Worm (Caenorhabditis elegans) whole organism, late embryonic: ENCODE measurements around the gene puf-6.

Source experiments
- C08G9.2 ChIP-seq: sonication (generic microtip); optimal IDR thresholded peaks from 2 replicates; lab custom pipeline; 2016; ENCODE audit warnings: mild to moderate bottlenecking, missing genetic modification characterization, moderate library complexity, missing compliant biosample characterization
- F13H6.1 ChIP-seq: sonication (generic microtip); optimal IDR thresholded peaks from 2 replicates; lab custom pipeline; 2016; ENCODE audit warnings: missing genetic modification characterization, missing compliant biosample characterization
- K02D7.2 ChIP-seq: sonication (generic microtip); optimal IDR thresholded peaks from 2 replicates; lab custom pipeline; 2017; ENCODE audit warnings: mild to moderate bottlenecking, missing genetic modification characterization, missing compliant biosample characterization
- K09A11.1 ChIP-seq: sonication (generic microtip); optimal IDR thresholded peaks from 2 replicates; lab custom pipeline; 2017; ENCODE audit warnings: antibody characterized with exemption, mild to moderate bottlenecking, missing genetic modification characterization, missing compliant biosample characterization; ENCODE audit not compliant: insufficient read depth
- T23F11.4 ChIP-seq: fragments of 200-800 bp; sonication (Bioruptor generic); optimal IDR thresholded peaks from 2 replicates; lab custom pipeline; 2018; ENCODE audit warnings: mild to moderate bottlenecking, missing genetic modification characterization, missing compliant biosample characterization
- ahr-1 ChIP-seq: sonication (generic microtip); optimal IDR thresholded peaks from 2 replicates; lab custom pipeline; 2016; ENCODE audit warnings: missing genetic modification characterization, missing compliant biosample characterization
- ceh-14 ChIP-seq: sonication (generic microtip); optimal IDR thresholded peaks from 2 replicates; lab custom pipeline; 2016; ENCODE audit warnings: missing genotype, missing genetic modification characterization, missing compliant biosample characterization
- ceh-18 ChIP-seq: sonication (generic microtip); optimal IDR thresholded peaks from 2 replicates; lab custom pipeline; 2016; ENCODE audit warnings: missing genetic modification characterization, missing compliant biosample characterization
- ceh-2 ChIP-seq: sonication (generic microtip); optimal IDR thresholded peaks from 2 replicates; lab custom pipeline; 2016; ENCODE audit warnings: missing genotype, missing genetic modification characterization, missing compliant biosample characterization
- ceh-31 ChIP-seq: sonication (generic microtip); optimal IDR thresholded peaks from 2 replicates; lab custom pipeline; 2016; ENCODE audit warnings: missing genetic modification characterization, missing compliant biosample characterization
- ceh-45 ChIP-seq: fragments of 200-800 bp; sonication (Bioruptor generic); IDR thresholded peaks from 2 replicates; pipeline ENCODE4 v1.3.6; 2022; ENCODE audit warnings: missing genetic modification reagents, missing genetic modification characterization, missing compliant biosample characterization
- ceh-6 ChIP-seq: fragments of 200-800 bp; sonication (Bioruptor generic); optimal IDR thresholded peaks from 2 replicates; lab custom pipeline; 2018; ENCODE audit warnings: mild to moderate bottlenecking, missing genetic modification characterization, missing compliant biosample characterization
- che-1 ChIP-seq: sonication (generic microtip); optimal IDR thresholded peaks from 2 replicates; lab custom pipeline; 2016; ENCODE audit warnings: mild to moderate bottlenecking, missing genetic modification characterization, missing compliant biosample characterization
- dve-1 ChIP-seq: sonication (generic microtip); optimal IDR thresholded peaks from 2 replicates; lab custom pipeline; 2017; ENCODE audit warnings: antibody characterized with exemption, mild to moderate bottlenecking, missing genetic modification characterization, missing compliant biosample characterization
- elt-2 ChIP-seq: sonication (generic microtip); optimal IDR thresholded peaks from 2 replicates; lab custom pipeline; 2016; ENCODE audit warnings: missing genetic modification reagents, missing genetic modification characterization, missing compliant biosample characterization
- elt-4 ChIP-seq: sonication (generic microtip); optimal IDR thresholded peaks from 2 replicates; lab custom pipeline; 2016; ENCODE audit warnings: missing genetic modification characterization, missing compliant biosample characterization
- fax-1 ChIP-seq: sonication (generic microtip); optimal IDR thresholded peaks from 2 replicates; lab custom pipeline; 2016; ENCODE audit warnings: missing genotype, missing genetic modification characterization, missing compliant biosample characterization
- fkh-6 ChIP-seq: sonication (generic microtip); optimal IDR thresholded peaks from 2 replicates; lab custom pipeline; 2016; ENCODE audit warnings: missing genetic modification characterization, missing compliant biosample characterization
- gmeb-2 ChIP-seq: sonication (generic microtip); optimal IDR thresholded peaks from 2 replicates; lab custom pipeline; 2016; ENCODE audit warnings: missing genetic modification characterization, inconsistent platforms, missing compliant biosample characterization
- hlh-13 ChIP-seq: fragments of 200-800 bp; sonication (Bioruptor generic); optimal IDR thresholded peaks from 2 replicates; lab custom pipeline; 2018; ENCODE audit warnings: mild to moderate bottlenecking, missing genetic modification characterization, missing compliant biosample characterization
- hlh-30 ChIP-seq: sonication (generic microtip); optimal IDR thresholded peaks from 2 replicates; lab custom pipeline; 2017; ENCODE audit warnings: antibody characterized with exemption, missing genetic modification characterization, missing compliant biosample characterization; ENCODE audit not compliant: insufficient read depth
- hlh-6 ChIP-seq: sonication (generic microtip); optimal IDR thresholded peaks from 2 replicates; lab custom pipeline; 2016; ENCODE audit warnings: missing genotype, missing genetic modification characterization, missing compliant biosample characterization
- npax-4 ChIP-seq: sonication (generic microtip); optimal IDR thresholded peaks from 2 replicates; lab custom pipeline; 2016; ENCODE audit warnings: missing genetic modification characterization, missing compliant biosample characterization
- pag-3 ChIP-seq: sonication (generic microtip); optimal IDR thresholded peaks from 2 replicates; lab custom pipeline; 2016; ENCODE audit warnings: missing compliant biosample characterization, missing genetic modification characterization, borderline replicate concordance
- pat-9 ChIP-seq: fragments of 200-800 bp; sonication (Bioruptor generic); optimal IDR thresholded peaks from 2 replicates; lab custom pipeline; 2018; ENCODE audit warnings: mild to moderate bottlenecking, missing genetic modification characterization, moderate library complexity, missing compliant biosample characterization
- pax-1 ChIP-seq: fragments of 150-350 bp; optimal IDR thresholded peaks from 2 replicates; lab custom pipeline; 2014; ENCODE audit warnings: missing biosample characterization, missing genetic modification characterization
- pha-2 ChIP-seq: sonication (generic microtip); optimal IDR thresholded peaks from 2 replicates; lab custom pipeline; 2017; ENCODE audit warnings: mild to moderate bottlenecking, missing genetic modification characterization, missing compliant biosample characterization
- pha-4 ChIP-seq: fragments of 150-350 bp; optimal IDR thresholded peaks from 2 replicates; lab custom pipeline; 2018; ENCODE audit warnings: missing biosample characterization, missing genetic modification reagents, missing genetic modification characterization
- pqm-1 ChIP-seq: sonication (generic microtip); optimal IDR thresholded peaks from 2 replicates; lab custom pipeline; 2016; ENCODE audit warnings: missing genetic modification characterization, missing compliant biosample characterization
- pros-1 ChIP-seq: fragments of 150-350 bp; optimal IDR thresholded peaks from 2 replicates; lab custom pipeline; 2014; ENCODE audit warnings: missing biosample characterization, missing genetic modification reagents, missing genetic modification characterization
- ref-2 ChIP-seq: sonication (generic microtip); optimal IDR thresholded peaks from 2 replicates; lab custom pipeline; 2016; ENCODE audit warnings: missing genetic modification characterization, missing compliant biosample characterization
- rnt-1 ChIP-seq: sonication (generic microtip); optimal IDR thresholded peaks from 2 replicates; lab custom pipeline; 2016; ENCODE audit warnings: missing genetic modification characterization, missing compliant biosample characterization
- sox-2 ChIP-seq: fragments of 200-800 bp; sonication (Bioruptor generic); IDR thresholded peaks from 2 replicates; pipeline ENCODE4 v1.3.6; 2022; ENCODE audit warnings: missing genetic modification reagents, missing genetic modification characterization, missing compliant biosample characterization
- sox-4 ChIP-seq: sonication (generic microtip); optimal IDR thresholded peaks from 2 replicates; lab custom pipeline; 2017; ENCODE audit warnings: mild to moderate bottlenecking, missing genetic modification characterization, inconsistent platforms, missing compliant biosample characterization
- syd-9 ChIP-seq: sonication (generic microtip); optimal IDR thresholded peaks from 2 replicates; lab custom pipeline; 2016; ENCODE audit warnings: mild to moderate bottlenecking, missing genetic modification characterization, moderate library complexity, missing compliant biosample characterization
- tbx-2 ChIP-seq: sonication (generic microtip); optimal IDR thresholded peaks from 2 replicates; lab custom pipeline; 2016; ENCODE audit warnings: missing genetic modification characterization, missing compliant biosample characterization
- tbx-7 ChIP-seq: sonication (generic microtip); optimal IDR thresholded peaks from 2 replicates; lab custom pipeline; 2016; ENCODE audit warnings: missing genotype, missing genetic modification characterization, missing compliant biosample characterization
- ttx-3 ChIP-seq: sonication (generic microtip); optimal IDR thresholded peaks from 2 replicates; lab custom pipeline; 2016; ENCODE audit warnings: missing genetic modification reagents, missing genetic modification characterization, missing compliant biosample characterization
- unc-3 ChIP-seq, 2 experiments: fragments of 200-800 bp in 1 of 2; sonication (Bioruptor generic) in 1 of 2; sonication (generic microtip) in 1 of 2; conservative IDR thresholded peaks in 1 of 2; optimal IDR thresholded peaks in 1 of 2; 2 replicates each; pipeline versions ENCODE4 v1.3.6 to Lab custom; 2016 to 2022; ENCODE audit warnings: missing compliant biosample characterization in 2 of 2, missing genetic modification characterization in 2 of 2, missing genetic modification reagents in 1 of 2
- unc-42 ChIP-seq: sonication (generic microtip); optimal IDR thresholded peaks from 2 replicates; lab custom pipeline; 2016; ENCODE audit warnings: missing genotype, missing genetic modification characterization, missing compliant biosample characterization
- ztf-16 ChIP-seq: sonication (generic microtip); optimal IDR thresholded peaks from 2 replicates; lab custom pipeline; 2017; ENCODE audit warnings: missing genetic modification characterization, missing compliant biosample characterization

Gene puf-6

ce11 chrII:13016381-13016780 is 26.9 kb downstream of the puf-6 start:
- peak; percentile 47 for TF ChIP-seq tbx-2 (tag; lab: Kevin White, UChicago)
- TF ChIP-seq ceh-18 (tag; lab: Kevin White, UChicago) = peak; percentile 49
- TF ChIP-seq ceh-31 (tag; lab: Kevin White, UChicago) = peak; percentile 40
- peak; percentile 32 for TF ChIP-seq ceh-2
- TF ChIP-seq sox-2 (GFP tag; lab: Robert Waterston, UW) = peak; percentile 59
- peak; percentile 8 for TF ChIP-seq ref-2 (tag; lab: Kevin White, UChicago)

- no peak for TF ChIP-seq gmeb-2 (tag; lab: Kevin White, UChicago)
- TF ChIP-seq sox-2 (GFP tag; lab: Robert Waterston, UW) = no peak
- TF ChIP-seq fkh-6 = no peak
- TF ChIP-seq C08G9.2 (tag; lab: Kevin White, UChicago) = no peak
- TF ChIP-seq syd-9 (tag; lab: Kevin White, UChicago) = no peak
- TF ChIP-seq elt-4 = no peak
- TF ChIP-seq tbx-2 (tag; lab: Kevin White, UChicago) = no peak
- TF ChIP-seq K02D7.2 = no peak
- TF ChIP-seq pag-3 (tag; lab: Kevin White, UChicago) = no peak
- TF ChIP-seq unc-3 (GFP tag; conservative IDR thresholded peaks at IDR 0.05; lab: Robert Waterston, UW) = no peak
- TF ChIP-seq unc-3 (tag; optimal IDR thresholded peaks at IDR 0.05; lab: Kevin White, UChicago) = no peak
- no peak for TF ChIP-seq pqm-1 (tag; lab: Kevin White, UChicago)
- no peak for TF ChIP-seq npax-4 (tag; lab: Kevin White, UChicago)
- TF ChIP-seq ceh-6 (GFP tag; lab: Kevin White, UChicago) = no peak
- no peak for TF ChIP-seq ceh-14 (tag; lab: Kevin White, UChicago)
- no peak for TF ChIP-seq ref-2 (tag; lab: Kevin White, UChicago)
- no peak for TF ChIP-seq F13H6.1
- TF ChIP-seq ttx-3 (tag; lab: Kevin White, UChicago) = no peak
- no peak for TF ChIP-seq che-1
Observed at ce11 chrII:13013966-13014365, 29.3 kb downstream of the puf-6 start, which contains the start of gene F18A11.5. TSS of gene F18A11.5 (minus strand) at chrII:13014286.

ce11 chrII:13012684-13013083 is 30.6 kb downstream of the puf-6 start:
- TF ChIP-seq ceh-2 (no peak), ceh-18 (tag; lab: Kevin White, UChicago) (no peak), unc-42 (tag; lab: Kevin White, UChicago) (peak; percentile 14), sox-2 (GFP tag; lab: Robert Waterston, UW) (no peak), ceh-45 (GFP tag; lab: Robert Waterston, UW) (no peak), hlh-13 (no peak), tbx-7 (no peak), T23F11.4 (GFP tag; lab: Kevin White, UChicago) (no peak), ceh-6 (GFP tag; lab: Kevin White, UChicago) (no peak), dve-1 (tag; lab: Kevin White, UChicago) (no peak), pha-4 (no peak), pag-3 (tag; lab: Kevin White, UChicago) (no peak), pat-9 (no peak), pqm-1 (tag; lab: Kevin White, UChicago) (no peak), ref-2 (tag; lab: Kevin White, UChicago) (peak; percentile 31), fax-1 (tag; lab: Kevin White, UChicago) (no peak), pros-1 (no peak), C08G9.2 (tag; lab: Kevin White, UChicago) (no peak), elt-4 (no peak), tbx-2 (tag; lab: Kevin White, UChicago) (no peak), che-1 (no peak), hlh-6 (no peak), rnt-1 (tag; lab: Kevin White, UChicago) (no peak), pha-2 (no peak), elt-2 (tag; lab: Kevin White, UChicago) (no peak), hlh-30 (tag; lab: Kevin White, UChicago) (peak; percentile 7), ceh-31 (tag; lab: Kevin White, UChicago) (peak; percentile 52), ceh-14 (tag; lab: Kevin White, UChicago) (peak; percentile 9), K09A11.1 (no peak), sox-4 (no peak), ztf-16 (no peak), ahr-1 (tag; lab: Kevin White, UChicago) (no peak), unc-3 (GFP tag; conservative IDR thresholded peaks at IDR 0.05; lab: Robert Waterston, UW) (no peak), unc-3 (tag; optimal IDR thresholded peaks at IDR 0.05; lab: Kevin White, UChicago) (no peak), pax-1 (tag; lab: Kevin White, UChicago) (no peak)
